Fruit fly (Drosophila melanogaster) ovary, adult (tissue): ENCODE measurements around the gene CG7368.

Experiments used
- CG17801 ChIP-seq: fragments of 200-800 bp; optimal IDR thresholded peaks from 2 replicates; lab custom pipeline; 2019; ENCODE audit warnings: missing biosample characterization, mild to moderate bottlenecking, missing genetic modification characterization, moderate library complexity; ENCODE audit not compliant: partially characterized antibody

Gene CG7368

dm6 chr3L:11596585-11597252, at the start of gene CG7368:
Gene CG7368 (plus strand): TSS chr3L:11597202.
- TF ChIP-seq CG17801 (GFP tag; lab: Kevin White, UChicago), result no peak

- peak; percentile 84 for TF ChIP-seq CG17801 (GFP tag; lab: Kevin White, UChicago)
These were observed 49.6 kb upstream of the CG7368 start for dm6 chr3L:11547302-11547994.

- no peak for TF ChIP-seq CG17801 (GFP tag; lab: Kevin White, UChicago)
These were observed 49.0 kb upstream of the CG7368 start for dm6 chr3L:11548009-11548408.

- TF ChIP-seq CG17801 (GFP tag; lab: Kevin White, UChicago), result no peak
These were observed 47.6 kb upstream of the CG7368 start for dm6 chr3L:11549432-11549831.

- no peak for TF ChIP-seq CG17801 (GFP tag; lab: Kevin White, UChicago)
These were observed 46.5 kb upstream of the CG7368 start for dm6 chr3L:11550359-11551056.

dm6 chr3L:11551949-11552348, 45.1 kb upstream of the CG7368 start:
- no peak for TF ChIP-seq CG17801 (GFP tag; lab: Kevin White, UChicago)

- TF ChIP-seq CG17801 (GFP tag; lab: Kevin White, UChicago), result peak; percentile 72
These were observed 43.9 kb upstream of the CG7368 start for dm6 chr3L:11552996-11553671.

dm6 chr3L:11553672-11554068, 43.3 kb upstream of the CG7368 start:
- TF ChIP-seq CG17801 (GFP tag; lab: Kevin White, UChicago), result no peak

- peak; percentile 68 for TF ChIP-seq CG17801 (GFP tag; lab: Kevin White, UChicago)
These were observed 42.7 kb upstream of the CG7368 start for dm6 chr3L:11554338-11554737.

- no peak for TF ChIP-seq CG17801 (GFP tag; lab: Kevin White, UChicago)
These were observed 42.2 kb upstream of the CG7368 start for dm6 chr3L:11554796-11555195.

dm6 chr3L:11555662-11556460, 41.1 kb upstream of the CG7368 start:
- no peak for TF ChIP-seq CG17801 (GFP tag; lab: Kevin White, UChicago)

- no peak for TF ChIP-seq CG17801 (GFP tag; lab: Kevin White, UChicago)
These were observed 40.4 kb upstream of the CG7368 start for dm6 chr3L:11556637-11557036.

dm6 chr3L:11557209-11557608, 39.8 kb upstream of the CG7368 start:
- TF ChIP-seq CG17801 (GFP tag; lab: Kevin White, UChicago), result no peak

- TF ChIP-seq CG17801 (GFP tag; lab: Kevin White, UChicago), result no peak
These were observed 36.1 kb upstream of the CG7368 start for dm6 chr3L:11560885-11561284.
